Worm (Caenorhabditis elegans): ENCODE results near the gene pde-4.

pde-4 gene

ce11 chrII:7577412-7577811, 73.6 kb downstream of the pde-4 start, which contains the start of gene F35D2.6:
TSS of gene F35D2.6 (plus strand) at chrII:7577712.
- TF ChIP-seq R02D3.7 (tag; optimal IDR thresholded peaks at IDR 0.05) (no peak), mbf-1 (tag; optimal IDR thresholded peaks at IDR 0.05) (no peak), mab-5 (tag; optimal IDR thresholded peaks at IDR 0.05) (no peak), skn-1 (tag; optimal IDR thresholded peaks at IDR 0.05) (no peak), sem-4 (tag; optimal IDR thresholded peaks at IDR 0.05) (no peak), unc-39 (tag; optimal IDR thresholded peaks at IDR 0.05) (no peak), ceh-16 (tag; optimal IDR thresholded peaks at IDR 0.05) (no peak), sma-3 (GFP tag; optimal IDR thresholded peaks at IDR 0.05) (no peak), C34F6.9 (tag; optimal IDR thresholded peaks at IDR 0.05) (no peak), nhr-12 (tag; optimal IDR thresholded peaks at IDR 0.05) (no peak)

All from whole organism, L2 larva.